Fruit fly (Drosophila melanogaster): ENCODE results near the gene CG31088.
"Not testable (repeated sequence)": the region's sequence is repeated elsewhere in the genome, so short reads cannot be mapped to it uniquely, and the experiment has no call there.

The CG31088 gene

dm6 chr3R:15913231-15913630 is 37.5 kb downstream of the CG31088 start (continued):
- TF ChIP-seq dysf (GFP tag; IDR thresholded peaks at IDR 0.05): 0 out of 3 replicates have a peak, but pooled peaks have one; percentile 21
- TF ChIP-seq CG7372 (GFP tag; IDR thresholded peaks at IDR 0.05): no peak
- peak; percentile 21 for TF ChIP-seq CG3838 (GFP tag; optimal IDR thresholded peaks at IDR 0.05)
- TF ChIP-seq Xrp1 (GFP tag; IDR thresholded peaks at IDR 0.05): no peak
- no peak for TF ChIP-seq prd (optimal IDR thresholded peaks at IDR 0.05)
- no peak for TF ChIP-seq prd (GFP tag; IDR thresholded peaks at IDR 0.05)
- TF ChIP-seq chinmo (GFP tag; IDR thresholded peaks at IDR 0.05; ENCODE audit: partially characterized antibody): 0 out of 4 replicates have a peak, but pooled peaks have one; percentile 27
- no peak for TF ChIP-seq maf-S (GFP tag; optimal IDR thresholded peaks at IDR 0.05)
- no peak for TF ChIP-seq CG14710 (tag; optimal IDR thresholded peaks at IDR 0.05)
- TF ChIP-seq slou (GFP tag; optimal IDR thresholded peaks at IDR 0.05): no peak

DNA sequence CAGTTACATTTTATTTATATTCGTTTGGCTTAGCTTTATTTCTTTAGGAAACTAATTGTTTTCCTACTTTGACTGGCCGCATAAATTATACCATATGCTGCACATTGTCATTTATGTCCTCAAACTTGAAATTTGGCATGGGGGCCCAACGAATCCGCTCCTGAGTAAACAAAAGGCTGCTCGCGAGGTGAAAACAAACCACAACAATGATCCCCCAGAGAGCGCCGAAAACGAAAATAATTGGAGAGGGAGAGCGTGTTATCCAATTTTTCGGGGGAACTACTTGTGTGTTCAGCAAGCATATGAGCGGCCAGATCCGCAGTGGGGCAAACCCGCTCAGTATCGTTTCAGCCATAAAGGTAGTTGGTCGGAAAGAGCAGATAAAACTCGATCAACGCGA is 42.6 kb downstream of the CG31088 start, which contains the start of gene EndoU:
Gene EndoU, plus strand, starts transcription at position 301 of the 400 bp plus-strand sequence.
- not testable (repeated sequence) for TF ChIP-seq CG9932 (GFP tag; IDR thresholded peaks at IDR 0.05); CG7839 (tag; optimal IDR thresholded peaks at IDR 0.05); nerfin-2 (GFP tag; IDR thresholded peaks at IDR 0.05; ENCODE audit: partially characterized antibody)

dm6 chr3R:15904543-15904942 is 46.2 kb downstream of the CG31088 start, which contains the start of gene glob1:
TSS of gene glob1 (minus strand) at chr3R:15904643.
- not testable (repeated sequence) for TF ChIP-seq CG30020 (tag; optimal IDR thresholded peaks at IDR 0.05); pb (GFP tag; optimal IDR thresholded peaks at IDR 0.05); tup (GFP tag; optimal IDR thresholded peaks at IDR 0.05)

- TF ChIP-seq NFAT (GFP tag; IDR thresholded peaks at IDR 0.05) (peak; percentile 69), Ada2b (GFP tag; IDR thresholded peaks at IDR 0.05) (peak; percentile 35; the same call in 1 of the 2 replicates), tgo (GFP tag; IDR thresholded peaks at IDR 0.05) (0 out of 3 replicates have a peak, but pooled peaks have one; percentile 27), MBD-R2 (GFP tag; IDR thresholded peaks at IDR 0.05) (peak; percentile 21; the same call in 1 of the 2 replicates), cas (GFP tag; IDR thresholded peaks at IDR 0.05) (peak; percentile 52; the same call in 1 of the 2 replicates), Atf6 (GFP tag; IDR thresholded peaks at IDR 0.05) (peak; percentile 73), ranshi (GFP tag; IDR thresholded peaks at IDR 0.05) (peak; percentile 67), Rx (GFP tag; IDR thresholded peaks at IDR 0.05) (peak; percentile 47), Drgx (GFP tag; IDR thresholded peaks at IDR 0.05) (peak; percentile 91), Jarid2 (GFP tag; optimal IDR thresholded peaks at IDR 0.05) (peak; percentile 54), vvl (GFP tag; IDR thresholded peaks at IDR 0.05) (peak; percentile 61), ham (GFP tag; IDR thresholded peaks at IDR 0.05) (peak; percentile 30; the same call in 1 of the 2 replicates), so (GFP tag; IDR thresholded peaks at IDR 0.05) (0 out of 3 replicates have a peak, but pooled peaks have one; percentile 15), Dbx (GFP tag; IDR thresholded peaks at IDR 0.05) (peak; percentile 83), sob (GFP tag; IDR thresholded peaks at IDR 0.05) (peak; percentile 69), CG9932 (GFP tag; IDR thresholded peaks at IDR 0.05) (peak; percentile 81), rib (GFP tag; IDR thresholded peaks at IDR 0.05) (peak; percentile 73; the same call in 1 of the 2 replicates), lmd (GFP tag; IDR thresholded peaks at IDR 0.05) (peak; percentile 62; the same call in 1 of the 2 replicates), Rfx (GFP tag; IDR thresholded peaks at IDR 0.05) (peak; percentile 88), CG2889 (GFP tag; IDR thresholded peaks at IDR 0.05) (0 out of 3 replicates have a peak, but pooled peaks have one; percentile 11), CG32532 (GFP tag; IDR thresholded peaks at IDR 0.05) (peak; percentile 82), danr (GFP tag; IDR thresholded peaks at IDR 0.05) (peak; percentile 37; the same call in 1 of the 2 replicates), CG6689 (GFP tag; IDR thresholded peaks at IDR 0.05) (peak; percentile 27; the same call in 1 of the 2 replicates), CG11456 (GFP tag; IDR thresholded peaks at IDR 0.05) (peak; percentile 46; the same call in 1 of the 3 replicates), toy (GFP tag; IDR thresholded peaks at IDR 0.05) (0 out of 2 replicates have a peak, but pooled peaks have one; percentile 27), lbe (GFP tag; optimal IDR thresholded peaks at IDR 0.05) (peak; percentile 3), CG3847 (GFP tag; IDR thresholded peaks at IDR 0.05) (peak; percentile 56), Taf1 (GFP tag; IDR thresholded peaks at IDR 0.05) (peak; percentile 35; the same call in 1 of the 2 replicates), CG11093 (GFP tag; IDR thresholded peaks at IDR 0.05) (0 out of 3 replicates have a peak, but pooled peaks have one; percentile 16), klu (GFP tag; IDR thresholded peaks at IDR 0.05) (peak; percentile 44), Aef1 (GFP tag; IDR thresholded peaks at IDR 0.05) (peak; percentile 26; the same call in 1 of the 3 replicates)
Observed at dm6 chr3R:15901097-15901709, 49.5 kb downstream of the CG31088 start.
